Fruit fly (Drosophila melanogaster) whole organism, wandering third instar larva: ENCODE results near the gene ago.

Experiments used
- Abd-B ChIP-seq: fragments of >200 bp; optimal IDR thresholded peaks from 2 replicates; lab custom pipeline; 2017; ENCODE audit warnings: missing biosample characterization, missing genetic modification characterization
- CG32264 ChIP-seq: fragments of 200-800 bp; sonication (Bioruptor generic); optimal IDR thresholded peaks from 2 replicates; lab custom pipeline; 2016; ENCODE audit warnings: missing biosample characterization, missing genetic modification characterization
- CG9705 ChIP-seq: fragments of 200-800 bp; sonication (Bioruptor generic); optimal IDR thresholded peaks from 2 replicates; lab custom pipeline; 2018; ENCODE audit warnings: missing biosample characterization, mild to moderate bottlenecking, missing genetic modification characterization
- CrebA ChIP-seq: fragments of 200-800 bp; sonication (Bioruptor generic); optimal IDR thresholded peaks from 2 replicates; lab custom pipeline; 2016; ENCODE audit warnings: missing biosample characterization, mild to moderate bottlenecking, missing genetic modification characterization, borderline replicate concordance
- Dfd ChIP-seq: fragments of >200 bp; optimal IDR thresholded peaks from 2 replicates; lab custom pipeline; 2017; ENCODE audit warnings: missing biosample characterization, missing genetic modification characterization
- Dif ChIP-seq: fragments of 200-275, 200-300 bp; sonication (Bioruptor generic); optimal IDR thresholded peaks from 2 replicates; lab custom pipeline; 2018; ENCODE audit warnings: missing biosample characterization, missing genetic modification characterization; ENCODE audit not compliant: partially characterized antibody
- GATAd ChIP-seq: sonication (Bioruptor generic); optimal IDR thresholded peaks from 2 replicates; lab custom pipeline; 2016; ENCODE audit warnings: missing biosample characterization, missing genetic modification characterization
- HLH106 ChIP-seq: fragments of 200-800 bp; optimal IDR thresholded peaks from 3 replicates; lab custom pipeline; 2019; ENCODE audit warnings: missing biosample characterization, mild to moderate bottlenecking, missing genetic modification characterization, moderate library complexity
- Hnf4 ChIP-seq: fragments of 200-800 bp; sonication (Bioruptor generic); optimal IDR thresholded peaks from 2 replicates; lab custom pipeline; 2016; ENCODE audit warnings: missing biosample characterization, mild to moderate bottlenecking, missing genetic modification characterization
- Hr78 ChIP-seq: fragments of >200 bp; optimal IDR thresholded peaks from 2 replicates; lab custom pipeline; 2017; ENCODE audit warnings: missing biosample characterization, missing genetic modification characterization
- Hr83 ChIP-seq: fragments of 200-300 bp; sonication (Bioruptor generic); optimal IDR thresholded peaks from 2 replicates; lab custom pipeline; 2016; ENCODE audit warnings: missing biosample characterization, mild to moderate bottlenecking, missing genetic modification characterization, moderate library complexity; ENCODE audit not compliant: poor library complexity, severe bottlenecking
- Jra ChIP-seq: sonication (Bioruptor generic); optimal IDR thresholded peaks from 2 replicates; lab custom pipeline; 2016; ENCODE audit warnings: missing biosample characterization, missing genetic modification characterization
- Mio ChIP-seq: sonication (Bioruptor generic); optimal IDR thresholded peaks from 2 replicates; lab custom pipeline; 2016; ENCODE audit warnings: missing biosample characterization, missing genetic modification characterization
- Myc ChIP-seq: fragments of >200 bp; optimal IDR thresholded peaks from 2 replicates; lab custom pipeline; 2017
- N ChIP-seq: fragments of >200 bp; optimal IDR thresholded peaks from 2 replicates; lab custom pipeline; 2018; ENCODE audit warnings: missing biosample characterization, missing external identifiers, missing genetic modification characterization
- OdsH ChIP-seq: fragments of 200-800 bp; sonication (Bioruptor generic); optimal IDR thresholded peaks from 2 replicates; lab custom pipeline; 2016; ENCODE audit warnings: missing biosample characterization, mild to moderate bottlenecking, missing genetic modification characterization
- Rel ChIP-seq, 2 experiments: fragments of 200-800 bp; sonication (Bioruptor generic) in 1 of 2; optimal IDR thresholded peaks; 2 replicates in 1 of 2; 3 replicates in 1 of 2; lab custom pipeline; 2016 to 2019; ENCODE audit warnings: mild to moderate bottlenecking in 2 of 2, missing biosample characterization in 2 of 2, missing genetic modification characterization in 2 of 2, moderate library complexity in 1 of 2
- Sp1 ChIP-seq: fragments of 200-800 bp; sonication (Bioruptor generic); optimal IDR thresholded peaks from 3 replicates; lab custom pipeline; 2019; ENCODE audit warnings: missing biosample characterization, mild to moderate bottlenecking, missing genetic modification characterization, moderate library complexity
- Vsx2 ChIP-seq: fragments of 200-300, 225-300 bp; sonication (Bioruptor generic); optimal IDR thresholded peaks from 2 replicates; lab custom pipeline; 2018; ENCODE audit warnings: missing biosample characterization, missing genetic modification characterization; ENCODE audit not compliant: partially characterized antibody
- br ChIP-seq: fragments of 200-800 bp; sonication (Bioruptor generic); optimal IDR thresholded peaks from 2 replicates; lab custom pipeline; 2016; ENCODE audit warnings: missing biosample characterization, missing genetic modification characterization
- brk ChIP-seq: fragments of 200-800 bp; sonication (Bioruptor generic); optimal IDR thresholded peaks from 2 replicates; lab custom pipeline; 2016; ENCODE audit warnings: missing biosample characterization, mild to moderate bottlenecking, missing genetic modification characterization
- dl ChIP-seq, 2 experiments: fragments of 175-275, 200-275 bp in 1 of 2; fragments of 200-275 bp in 1 of 2; sonication (Bioruptor generic); optimal IDR thresholded peaks; lab custom pipeline; 2018; ENCODE audit warnings: mild to moderate bottlenecking in 2 of 2, missing biosample characterization in 2 of 2, missing genetic modification characterization in 2 of 2, moderate library complexity in 2 of 2; ENCODE audit not compliant: partially characterized antibody in 2 of 2, insufficient read depth in 1 of 2
- dmrt93B ChIP-seq: fragments of 200-800 bp; sonication (Bioruptor generic); optimal IDR thresholded peaks from 2 replicates; lab custom pipeline; 2018; ENCODE audit warnings: missing biosample characterization, mild to moderate bottlenecking, missing genetic modification characterization
- dsf ChIP-seq: sonication (Bioruptor generic); optimal IDR thresholded peaks from 2 replicates; lab custom pipeline; 2016; ENCODE audit warnings: missing biosample characterization, missing genetic modification characterization, borderline replicate concordance
- ey ChIP-seq: fragments of 200-800 bp; sonication (Bioruptor generic); optimal IDR thresholded peaks from 2 replicates; lab custom pipeline; 2016; ENCODE audit warnings: missing biosample characterization, missing genetic modification characterization
- foxo ChIP-seq, 2 experiments: fragments of 200-800 bp; sonication (Bioruptor generic); optimal IDR thresholded peaks; 2 replicates in 1 of 2; 3 replicates in 1 of 2; lab custom pipeline; 2016 to 2017; ENCODE audit warnings: missing biosample characterization in 2 of 2, missing genetic modification characterization in 2 of 2
- fru ChIP-seq: fragments of 200-800 bp; sonication (Bioruptor generic); optimal IDR thresholded peaks from 3 replicates; lab custom pipeline; 2016; ENCODE audit warnings: missing biosample characterization, mild to moderate bottlenecking, missing genetic modification characterization
- h ChIP-seq: fragments of 200-800 bp; sonication (Bioruptor generic); optimal IDR thresholded peaks from 3 replicates; lab custom pipeline; 2016; ENCODE audit warnings: missing biosample characterization, mild to moderate bottlenecking, missing genetic modification characterization
- jim ChIP-seq: fragments of 175-275, 200-325 bp; sonication (Bioruptor generic); optimal IDR thresholded peaks from 2 replicates; lab custom pipeline; 2016; ENCODE audit warnings: missing biosample characterization, mild to moderate bottlenecking, missing genetic modification characterization
- lola ChIP-seq: fragments of >200 bp; optimal IDR thresholded peaks from 2 replicates; lab custom pipeline; 2017; ENCODE audit warnings: missing biosample characterization, missing genetic modification characterization
- pan ChIP-seq: fragments of >200 bp; optimal IDR thresholded peaks from 2 replicates; lab custom pipeline; 2017
- psq ChIP-seq: fragments of 200-800 bp; sonication (Bioruptor generic); optimal IDR thresholded peaks from 3 replicates; lab custom pipeline; 2017; ENCODE audit warnings: missing biosample characterization, mild to moderate bottlenecking, missing genetic modification characterization, moderate library complexity
- rgr ChIP-seq: fragments of 200-800 bp; sonication (Bioruptor generic); optimal IDR thresholded peaks from 3 replicates; lab custom pipeline; 2016; ENCODE audit warnings: missing biosample characterization, mild to moderate bottlenecking, missing genetic modification characterization
- sage ChIP-seq: fragments of 200-800 bp; sonication (Bioruptor generic); optimal IDR thresholded peaks from 2 replicates; lab custom pipeline; 2016; ENCODE audit warnings: missing biosample characterization, mild to moderate bottlenecking, missing genetic modification characterization
- sv ChIP-seq: fragments of 200-800 bp; sonication (Bioruptor generic); optimal IDR thresholded peaks from 3 replicates; lab custom pipeline; 2016; ENCODE audit warnings: missing biosample characterization, missing genetic modification characterization
- tai ChIP-seq: sonication (Bioruptor generic); optimal IDR thresholded peaks from 2 replicates; lab custom pipeline; 2016; ENCODE audit warnings: missing biosample characterization, missing genetic modification characterization
- usp ChIP-seq: fragments of >200 bp; optimal IDR thresholded peaks from 2 replicates; lab custom pipeline; 2017; ENCODE audit warnings: missing biosample characterization, missing genetic modification characterization
- woc ChIP-seq: sonication (Bioruptor generic); optimal IDR thresholded peaks from 2 replicates; lab custom pipeline; 2016; ENCODE audit warnings: missing biosample characterization, mild to moderate bottlenecking, missing genetic modification characterization

The ago gene

dm6 chr3L:4231401-4232014, 22.6 kb downstream of the ago start:
- TF ChIP-seq lola (no peak), CrebA (GFP tag; lab: Kevin White, UChicago) (no peak), Rel (GFP tag; optimal IDR thresholded peaks at IDR 0.05; lab: Kevin White, UChicago) (no peak), Rel (tag; optimal IDR thresholded peaks at IDR 0.05; lab: Kevin White, UChicago) (peak; percentile 68), tai (GFP tag; lab: Kevin White, UChicago) (no peak), usp (GFP tag; lab: Kevin White, UChicago) (no peak)

dm6 chr3L:4230357-4230901, 23.7 kb downstream of the ago start:
- TF ChIP-seq Hr83 (no peak), ey (peak; percentile 69), brk (GFP tag; lab: Kevin White, UChicago) (no peak), Hnf4 (GFP tag; lab: Kevin White, UChicago) (peak; percentile 49), OdsH (GFP tag; lab: Kevin White, UChicago) (peak; percentile 41), CrebA (GFP tag; lab: Kevin White, UChicago) (no peak), tai (GFP tag; lab: Kevin White, UChicago) (no peak), psq (GFP tag; lab: Kevin White, UChicago) (peak; percentile 45), dsf (no peak), Myc (lab: Kevin White, UChicago) (no peak), dmrt93B (GFP tag; lab: Kevin White, UChicago) (no peak), CG32264 (GFP tag; lab: Kevin White, UChicago) (peak; percentile 8), foxo (GFP tag; optimal IDR thresholded peaks at IDR 0.05; lab: Kevin White, UChicago) (peak in 1 of 2 experiments; percentile 60), pan (no peak), Hr78 (no peak), Abd-B (GFP tag; lab: Kevin White, UChicago) (no peak), br (GFP tag; lab: Kevin White, UChicago) (peak; percentile 62), sv (GFP tag; lab: Kevin White, UChicago) (peak; percentile 86), Sp1 (GFP tag; lab: Kevin White, UChicago) (peak; percentile 43), N (no peak), HLH106 (tag; lab: Kevin White, UChicago) (peak; percentile 40), GATAd (GFP tag; lab: Kevin White, UChicago) (no peak), CG9705 (GFP tag; lab: Kevin White, UChicago) (no peak), h (GFP tag; lab: Kevin White, UChicago) (peak; percentile 76), lola (no peak), Rel (GFP tag; optimal IDR thresholded peaks at IDR 0.05; lab: Kevin White, UChicago) (no peak), Rel (tag; optimal IDR thresholded peaks at IDR 0.05; lab: Kevin White, UChicago) (no peak), Jra (GFP tag; lab: Kevin White, UChicago) (no peak), dl (GFP tag; optimal IDR thresholded peaks at IDR 0.05; lab: Kevin White, UChicago; ENCODE audit: insufficient read depth in 1 of 2, partially characterized antibody in 2 of 2) (no peak), sage (GFP tag; lab: Kevin White, UChicago) (no peak), fru (peak; percentile 71), Dfd (GFP tag; lab: Kevin White, UChicago) (no peak), Mio (GFP tag; lab: Kevin White, UChicago) (no peak), woc (peak; percentile 10), Dif (GFP tag; lab: Kevin White, UChicago) (no peak), usp (GFP tag; lab: Kevin White, UChicago) (no peak), Vsx2 (GFP tag; lab: Kevin White, UChicago) (no peak), jim (no peak), rgr (peak; percentile 58)
